Worm (Caenorhabditis elegans) whole organism, L2 larva: ENCODE results near the gene M195.2.

Experiments
- ceh-16 ChIP-seq: fragments of 150-350 bp; optimal IDR thresholded peaks from 2 replicates; lab custom pipeline; 2014; ENCODE audit warnings: missing biosample characterization, missing genetic modification characterization
- fos-1 ChIP-seq: fragments of 150-350 bp; optimal IDR thresholded peaks from 2 replicates; lab custom pipeline; 2014; ENCODE audit warnings: missing biosample characterization, missing genetic modification characterization
- nhr-12 ChIP-seq: fragments of 150-350 bp; optimal IDR thresholded peaks from 2 replicates; lab custom pipeline; 2014; ENCODE audit warnings: missing biosample characterization, missing genetic modification characterization
- nhr-77 ChIP-seq: fragments of 150-350 bp; optimal IDR thresholded peaks from 2 replicates; lab custom pipeline; 2014; ENCODE audit warnings: missing biosample characterization, missing genetic modification characterization
- skn-1 ChIP-seq: sonication (generic microtip); optimal IDR thresholded peaks from 2 replicates; lab custom pipeline; 2017; ENCODE audit warnings: missing biosample characterization, missing genetic modification characterization
- snpc-4 ChIP-seq: fragments of 150-350 bp; optimal IDR thresholded peaks from 2 replicates; lab custom pipeline; 2014; ENCODE audit warnings: missing biosample characterization, missing genetic modification characterization
- unc-62 ChIP-seq: fragments of 150-350 bp; optimal IDR thresholded peaks from 2 replicates; lab custom pipeline; 2014; ENCODE audit warnings: missing biosample characterization, missing genetic modification reagents, missing genetic modification characterization
- ztf-4 ChIP-seq: fragments of 150-350 bp; optimal IDR thresholded peaks from 2 replicates; lab custom pipeline; 2014; ENCODE audit warnings: missing biosample characterization, missing genetic modification characterization

DNA sequence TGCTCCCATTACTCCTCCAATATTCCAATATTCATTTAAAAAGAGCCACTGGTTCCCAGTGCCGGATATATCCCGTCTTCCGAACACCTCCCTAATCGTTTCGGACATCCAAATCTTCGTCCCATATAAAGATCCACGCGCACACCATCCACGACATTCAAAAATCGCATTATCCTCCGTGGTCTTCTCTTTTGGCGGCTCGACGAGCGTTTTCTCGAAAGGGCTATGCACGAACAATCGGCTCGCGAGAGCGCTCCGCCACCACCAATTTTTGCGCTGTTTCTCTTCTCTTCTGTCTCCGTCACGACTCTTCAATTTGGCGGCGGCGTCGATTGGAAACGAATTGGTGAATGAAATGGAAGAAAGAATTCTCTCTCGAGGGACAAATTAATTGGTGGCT lies 7.3 kb upstream of the M195.2 start:
- TF ChIP-seq unc-62 = no peak
- no peak for TF ChIP-seq ceh-16 (tag; lab: Kevin White, UChicago)
- no peak for TF ChIP-seq nhr-12
- TF ChIP-seq nhr-77 = no peak
- TF ChIP-seq ztf-4 = no peak
- TF ChIP-seq skn-1 (tag; lab: Kevin White, UChicago) = no peak
- TF ChIP-seq snpc-4 (tag; lab: Kevin White, UChicago) = no peak
- no peak for TF ChIP-seq fos-1 (tag; lab: Kevin White, UChicago)
